Fruit fly (Drosophila melanogaster): Measurements from ENCODE around the gene CG3939.

CG3939 gene

dm6 chrX:3140809-3141208 lies 34.0 kb upstream of the CG3939 start:
- no peak for TF ChIP-seq rgr (GFP tag; optimal IDR thresholded peaks at IDR 0.05)
- no peak for TF ChIP-seq ey (GFP tag; optimal IDR thresholded peaks at IDR 0.05)
- TF ChIP-seq woc (GFP tag; optimal IDR thresholded peaks at IDR 0.05): no peak
- no peak for TF ChIP-seq lola (GFP tag; optimal IDR thresholded peaks at IDR 0.05)
- no peak for TF ChIP-seq psq (GFP tag; optimal IDR thresholded peaks at IDR 0.05)
- no peak for TF ChIP-seq pan (optimal IDR thresholded peaks at IDR 0.05)
- no peak for TF ChIP-seq Vsx2 (GFP tag; optimal IDR thresholded peaks at IDR 0.05; ENCODE audit: partially characterized antibody)
- no peak for TF ChIP-seq fru (GFP tag; optimal IDR thresholded peaks at IDR 0.05)
- TF ChIP-seq Mio (GFP tag; optimal IDR thresholded peaks at IDR 0.05): no peak
- TF ChIP-seq sv (GFP tag; optimal IDR thresholded peaks at IDR 0.05): no peak

dm6 chrX:3142090-3142489 lies 32.7 kb upstream of the CG3939 start:
- TF ChIP-seq fru (GFP tag; optimal IDR thresholded peaks at IDR 0.05) (no peak), ey (GFP tag; optimal IDR thresholded peaks at IDR 0.05) (no peak), Dif (GFP tag; optimal IDR thresholded peaks at IDR 0.05; ENCODE audit: partially characterized antibody) (no peak), woc (GFP tag; optimal IDR thresholded peaks at IDR 0.05) (no peak), Hr78 (GFP tag; optimal IDR thresholded peaks at IDR 0.05) (no peak), HLH106 (tag; optimal IDR thresholded peaks at IDR 0.05) (no peak), N (GFP tag; optimal IDR thresholded peaks at IDR 0.05) (no peak), Hnf4 (GFP tag; optimal IDR thresholded peaks at IDR 0.05) (no peak), foxo (GFP tag; optimal IDR thresholded peaks at IDR 0.05) (no peak), Dfd (GFP tag; optimal IDR thresholded peaks at IDR 0.05) (no peak), rgr (GFP tag; optimal IDR thresholded peaks at IDR 0.05) (no peak), GATAd (GFP tag; optimal IDR thresholded peaks at IDR 0.05) (no peak), dl (GFP tag; optimal IDR thresholded peaks at IDR 0.05; ENCODE audit: insufficient read depth in 1 of 2, partially characterized antibody in 2 of 2) (no peak), Mio (GFP tag; optimal IDR thresholded peaks at IDR 0.05) (no peak), Vsx2 (GFP tag; optimal IDR thresholded peaks at IDR 0.05; ENCODE audit: partially characterized antibody) (no peak), tai (GFP tag; optimal IDR thresholded peaks at IDR 0.05) (no peak), CG9705 (GFP tag; optimal IDR thresholded peaks at IDR 0.05) (no peak), lola (GFP tag; optimal IDR thresholded peaks at IDR 0.05) (no peak), dmrt93B (GFP tag; optimal IDR thresholded peaks at IDR 0.05) (no peak), Myc (optimal IDR thresholded peaks at IDR 0.05) (no peak)

- TF ChIP-seq HLH106 (tag; optimal IDR thresholded peaks at IDR 0.05): no peak
- no peak for TF ChIP-seq jim (GFP tag; optimal IDR thresholded peaks at IDR 0.05)
- TF ChIP-seq Dfd (GFP tag; optimal IDR thresholded peaks at IDR 0.05): no peak
- no peak for TF ChIP-seq brk (GFP tag; optimal IDR thresholded peaks at IDR 0.05)
- TF ChIP-seq Sp1 (GFP tag; optimal IDR thresholded peaks at IDR 0.05): no peak
- no peak for TF ChIP-seq Vsx2 (GFP tag; optimal IDR thresholded peaks at IDR 0.05; ENCODE audit: partially characterized antibody)
- no peak for TF ChIP-seq GATAd (GFP tag; optimal IDR thresholded peaks at IDR 0.05)
- TF ChIP-seq usp (GFP tag; optimal IDR thresholded peaks at IDR 0.05): no peak
- no peak for TF ChIP-seq Abd-B (GFP tag; optimal IDR thresholded peaks at IDR 0.05)
Observed at dm6 chrX:3143235-3144030, 31.4 kb upstream of the CG3939 start.

dm6 chrX:3146995-3147394 lies 27.8 kb upstream of the CG3939 start:
- TF ChIP-seq sv (GFP tag; optimal IDR thresholded peaks at IDR 0.05) (no peak), h (GFP tag; optimal IDR thresholded peaks at IDR 0.05) (peak; percentile 73), lola (GFP tag; optimal IDR thresholded peaks at IDR 0.05) (no peak), Rel (GFP tag; optimal IDR thresholded peaks at IDR 0.05) (no peak), Rel (tag; optimal IDR thresholded peaks at IDR 0.05) (no peak), br (GFP tag; optimal IDR thresholded peaks at IDR 0.05) (peak; percentile 26), Hr83 (GFP tag; optimal IDR thresholded peaks at IDR 0.05; ENCODE audit: poor library complexity, severe bottlenecking) (no peak), usp (GFP tag; optimal IDR thresholded peaks at IDR 0.05) (no peak), Dif (GFP tag; optimal IDR thresholded peaks at IDR 0.05; ENCODE audit: partially characterized antibody) (no peak), woc (GFP tag; optimal IDR thresholded peaks at IDR 0.05) (peak; percentile 47), ey (GFP tag; optimal IDR thresholded peaks at IDR 0.05) (peak; percentile 50), CG32264 (GFP tag; optimal IDR thresholded peaks at IDR 0.05) (no peak), brk (GFP tag; optimal IDR thresholded peaks at IDR 0.05) (peak; percentile 20), Vsx2 (GFP tag; optimal IDR thresholded peaks at IDR 0.05; ENCODE audit: partially characterized antibody) (no peak), CG9705 (GFP tag; optimal IDR thresholded peaks at IDR 0.05) (no peak), Sp1 (GFP tag; optimal IDR thresholded peaks at IDR 0.05) (peak; percentile 5), dmrt93B (GFP tag; optimal IDR thresholded peaks at IDR 0.05) (peak; percentile 42), tai (GFP tag; optimal IDR thresholded peaks at IDR 0.05) (peak; percentile 54), dsf (GFP tag; optimal IDR thresholded peaks at IDR 0.05; ENCODE audit: borderline replicate concordance) (no peak), Abd-B (GFP tag; optimal IDR thresholded peaks at IDR 0.05) (no peak), rgr (GFP tag; optimal IDR thresholded peaks at IDR 0.05) (peak; percentile 40), jim (GFP tag; optimal IDR thresholded peaks at IDR 0.05) (no peak), fru (GFP tag; optimal IDR thresholded peaks at IDR 0.05) (peak; percentile 67), Hr78 (GFP tag; optimal IDR thresholded peaks at IDR 0.05) (no peak), Hnf4 (GFP tag; optimal IDR thresholded peaks at IDR 0.05) (peak; percentile 41), foxo (GFP tag; optimal IDR thresholded peaks at IDR 0.05) (peak in 1 of 2 experiments; percentile 77), dl (GFP tag; optimal IDR thresholded peaks at IDR 0.05; ENCODE audit: insufficient read depth in 1 of 2, partially characterized antibody in 2 of 2) (no peak), OdsH (GFP tag; optimal IDR thresholded peaks at IDR 0.05) (peak; percentile 40), sage (GFP tag; optimal IDR thresholded peaks at IDR 0.05) (peak; percentile 9), Myc (optimal IDR thresholded peaks at IDR 0.05) (no peak), N (GFP tag; optimal IDR thresholded peaks at IDR 0.05) (no peak), Mio (GFP tag; optimal IDR thresholded peaks at IDR 0.05) (no peak), psq (GFP tag; optimal IDR thresholded peaks at IDR 0.05) (peak; percentile 38), GATAd (GFP tag; optimal IDR thresholded peaks at IDR 0.05) (no peak), Dfd (GFP tag; optimal IDR thresholded peaks at IDR 0.05) (no peak), HLH106 (tag; optimal IDR thresholded peaks at IDR 0.05) (peak; percentile 36)

Data from whole organism, wandering third instar larva.